Fruit fly (Drosophila melanogaster) whole organism, embryonic: Measurements from ENCODE around the gene PRL-1.
A peak's percentile ranks its signal among the peaks of the same experiment; 100 is the strongest.

Experiments used
- Bgb ChIP-seq: fragments of 200-800 bp; sonication (Bioruptor generic); IDR thresholded peaks from 2 replicates; pipeline ENCODE4 v1.3.6; 2022; ENCODE audit warnings: missing biosample characterization, missing genetic modification characterization; ENCODE audit not compliant: partially characterized antibody
- CG1024 ChIP-seq: fragments of 200-800 bp; sonication (Bioruptor generic); IDR thresholded peaks from 2 replicates; pipeline ENCODE4 v1.3.6; 2022; ENCODE audit warnings: missing biosample characterization, missing genetic modification characterization
- CG10565 ChIP-seq: fragments of 200-800 bp; sonication (Bioruptor generic); optimal IDR thresholded peaks from 3 replicates; lab custom pipeline; 2016; ENCODE audit warnings: missing biosample characterization, mild to moderate bottlenecking, missing genetic modification characterization
- CG13287 ChIP-seq: fragments of 200-800 bp; sonication (Bioruptor generic); IDR thresholded peaks from 2 replicates; pipeline ENCODE4 v1.3.6; 2022; ENCODE audit warnings: missing biosample characterization, missing genetic modification characterization; ENCODE audit not compliant: partially characterized antibody
- CG13296 ChIP-seq: fragments of 200-800 bp; sonication (Bioruptor generic); optimal IDR thresholded peaks from 3 replicates; lab custom pipeline; 2018; ENCODE audit warnings: missing biosample characterization, mild to moderate bottlenecking, missing genetic modification characterization
- CG14050 ChIP-seq: fragments of 200-800 bp; sonication (Bioruptor generic); IDR thresholded peaks from 3 replicates; pipeline ENCODE4 v1.3.6; 2022; ENCODE audit warnings: missing biosample characterization, missing genetic modification characterization
- CG14710 ChIP-seq: fragments of 200-800 bp; sonication (Bioruptor generic); optimal IDR thresholded peaks from 3 replicates; lab custom pipeline; 2019; ENCODE audit warnings: missing biosample characterization, mild to moderate bottlenecking, missing genetic modification characterization, moderate library complexity
- CG1647 ChIP-seq: fragments of 200-800 bp; sonication (Bioruptor generic); optimal IDR thresholded peaks from 3 replicates; lab custom pipeline; 2016; ENCODE audit warnings: missing biosample characterization, missing genetic modification characterization
- CG17328 ChIP-seq: fragments of 200-800 bp; sonication (Bioruptor generic); IDR thresholded peaks from 2 replicates; pipeline ENCODE4 v1.3.6; 2022; ENCODE audit warnings: missing biosample characterization, missing genetic modification characterization
- CG17385 ChIP-seq: fragments of 200-800 bp; sonication (Bioruptor generic); optimal IDR thresholded peaks from 3 replicates; lab custom pipeline; 2018; ENCODE audit warnings: missing biosample characterization, mild to moderate bottlenecking, missing genetic modification characterization
- CG17829 ChIP-seq: fragments of 200-800 bp; optimal IDR thresholded peaks from 2 replicates; lab custom pipeline; 2019; ENCODE audit warnings: missing biosample characterization, mild to moderate bottlenecking, missing genetic modification characterization, moderate library complexity
- CG31441 ChIP-seq: fragments of 200-800 bp; sonication (Bioruptor generic); IDR thresholded peaks from 2 replicates; pipeline ENCODE4 v1.3.6; 2022; ENCODE audit warnings: missing biosample characterization, missing genetic modification characterization
- CG34376 ChIP-seq: fragments of 200-800 bp; sonication (Bioruptor generic); optimal IDR thresholded peaks from 2 replicates; lab custom pipeline; 2018; ENCODE audit warnings: missing biosample characterization, mild to moderate bottlenecking, missing genetic modification characterization
- CG3995 ChIP-seq: fragments of 200-800 bp; sonication (Bioruptor generic); optimal IDR thresholded peaks from 3 replicates; lab custom pipeline; 2016; ENCODE audit warnings: missing biosample characterization, missing genetic modification characterization
- CG4404 ChIP-seq: fragments of 200-800 bp; sonication (Bioruptor generic); IDR thresholded peaks from 2 replicates; pipeline ENCODE4 v1.3.6; 2022; ENCODE audit warnings: missing biosample characterization, missing genetic modification characterization
- CG4730 ChIP-seq: fragments of 200-800 bp; sonication (Bioruptor generic); IDR thresholded peaks from 2 replicates; pipeline ENCODE4 v1.3.6; 2022; ENCODE audit warnings: missing biosample characterization, missing genetic modification characterization
- CG7372 ChIP-seq: fragments of 200-800 bp; sonication (Bioruptor generic); IDR thresholded peaks from 2 replicates; pipeline ENCODE4 v1.3.6; 2022; ENCODE audit warnings: missing biosample characterization, missing genetic modification characterization
- CG7963 ChIP-seq: fragments of 200-800 bp; sonication (Bioruptor generic); IDR thresholded peaks from 3 replicates; pipeline ENCODE4 v1.3.6; 2022; ENCODE audit warnings: missing biosample characterization, missing genetic modification characterization; ENCODE audit not compliant: partially characterized antibody
- CHES-1-like ChIP-seq: fragments of 200-800 bp; sonication (Bioruptor generic); optimal IDR thresholded peaks from 2 replicates; lab custom pipeline; 2016; ENCODE audit warnings: missing biosample characterization, missing genetic modification characterization
- Dref ChIP-seq: fragments of 200-800 bp; sonication (Bioruptor generic); IDR thresholded peaks from 2 replicates; pipeline ENCODE4 v1.3.6; 2022; ENCODE audit warnings: missing biosample characterization, missing genetic modification characterization
- E2f1 ChIP-seq: fragments of 200-800 bp; sonication (Bioruptor generic); IDR thresholded peaks from 2 replicates; pipeline ENCODE4 v1.3.6; 2022; ENCODE audit warnings: missing biosample characterization, missing genetic modification characterization
- Hmx ChIP-seq: fragments of 200-800 bp; sonication (Bioruptor generic); optimal IDR thresholded peaks from 2 replicates; lab custom pipeline; 2016; ENCODE audit warnings: missing biosample characterization, missing genetic modification characterization
- Mad ChIP-seq: fragments of 200-800 bp; sonication (Bioruptor generic); optimal IDR thresholded peaks from 2 replicates; lab custom pipeline; 2016; ENCODE audit warnings: missing biosample characterization, missing genetic modification characterization
- Max ChIP-seq: fragments of 200-800 bp; sonication (Bioruptor generic); optimal IDR thresholded peaks from 2 replicates; lab custom pipeline; 2016; ENCODE audit warnings: missing biosample characterization, mild to moderate bottlenecking, missing genetic modification characterization
- Nf-YC ChIP-seq: fragments of 200-800 bp; optimal IDR thresholded peaks from 3 replicates; lab custom pipeline; 2019; ENCODE audit warnings: missing biosample characterization, mild to moderate bottlenecking, missing genetic modification characterization, moderate library complexity
- Pdp1 ChIP-seq, 2 experiments: fragments of 200-800 bp; sonication (Bioruptor generic); optimal IDR thresholded peaks; 3 replicates each; lab custom pipeline; 2016; ENCODE audit warnings: missing biosample characterization in 2 of 2, missing genetic modification characterization in 2 of 2, mild to moderate bottlenecking in 1 of 2, moderate library complexity in 1 of 2
- Ssrp ChIP-seq: fragments of 200-800 bp; sonication (Bioruptor generic); optimal IDR thresholded peaks from 2 replicates; lab custom pipeline; 2018; ENCODE audit warnings: missing biosample characterization, mild to moderate bottlenecking, missing genetic modification characterization, moderate library complexity
- YL-1 ChIP-seq: fragments of 200-800 bp; sonication (Bioruptor generic); optimal IDR thresholded peaks from 3 replicates; lab custom pipeline; 2017; ENCODE audit warnings: missing biosample characterization, mild to moderate bottlenecking, missing genetic modification characterization
- ato ChIP-seq: fragments of 200-800 bp; sonication (Bioruptor generic); IDR thresholded peaks from 2 replicates; pipeline ENCODE4 v1.3.6; 2022; ENCODE audit warnings: missing biosample characterization, missing genetic modification characterization; ENCODE audit not compliant: partially characterized antibody
- az2 ChIP-seq: fragments of 200-800 bp; sonication (Bioruptor generic); optimal IDR thresholded peaks from 3 replicates; lab custom pipeline; 2016; ENCODE audit warnings: missing biosample characterization, missing genetic modification characterization
- dm ChIP-seq: fragments of 200-800 bp; sonication (Bioruptor generic); optimal IDR thresholded peaks from 3 replicates; lab custom pipeline; 2016; ENCODE audit warnings: missing biosample characterization, missing genetic modification characterization
- hb ChIP-seq: fragments of 200-800 bp; sonication (Bioruptor generic); IDR thresholded peaks from 3 replicates; pipeline ENCODE4 v1.3.6; 2022; ENCODE audit warnings: missing biosample characterization, missing genetic modification characterization; ENCODE audit not compliant: partially characterized antibody
- hbn ChIP-seq: fragments of 200-800 bp; sonication (Bioruptor generic); IDR thresholded peaks from 2 replicates; pipeline ENCODE4 v1.3.6; 2022; ENCODE audit warnings: missing biosample characterization, missing genetic modification characterization; ENCODE audit not compliant: partially characterized antibody
- knrl ChIP-seq: fragments of 200-800 bp; sonication (Bioruptor generic); IDR thresholded peaks from 3 replicates; pipeline ENCODE4 v1.3.6; 2022; ENCODE audit warnings: missing biosample characterization, missing genetic modification characterization; ENCODE audit not compliant: partially characterized antibody
- lola ChIP-seq, 3 experiments: fragments of >200 bp in 2 of 3; fragments of 200-800 bp in 1 of 3; sonication (Bioruptor generic) in 1 of 3; optimal IDR thresholded peaks; 2 replicates each; lab custom pipeline; 2017 to 2019; ENCODE audit warnings: missing biosample characterization in 3 of 3, missing genetic modification characterization in 3 of 3, mild to moderate bottlenecking in 1 of 3, moderate library complexity in 1 of 3
- pan ChIP-seq, 4 experiments: fragments of >200 bp in 3 of 4; fragments of 200-800 bp in 1 of 4; sonication (Bioruptor generic) in 1 of 4; optimal IDR thresholded peaks in 3 of 4; IDR thresholded peaks in 1 of 4; 2 replicates each; pipeline versions ENCODE4 v1.3.6 to Lab custom; 2017 to 2022; ENCODE audit warnings: missing biosample characterization in 2 of 4, missing genetic modification characterization in 2 of 4, mixed read lengths in 1 of 4
- prd ChIP-seq, 3 experiments: fragments of >200 bp in 2 of 3; fragments of 200-800 bp in 1 of 3; sonication (Bioruptor generic) in 1 of 3; optimal IDR thresholded peaks in 2 of 3; IDR thresholded peaks in 1 of 3; 2 replicates in 2 of 3; 3 replicates in 1 of 3; pipeline versions ENCODE4 v1.3.6 to Lab custom; 2017 to 2022; ENCODE audit warnings: missing biosample characterization in 1 of 3, missing genetic modification characterization in 1 of 3
- repo ChIP-seq: fragments of 200-800 bp; sonication (Bioruptor generic); optimal IDR thresholded peaks from 2 replicates; lab custom pipeline; 2016; ENCODE audit warnings: missing biosample characterization, missing genetic modification characterization
- row ChIP-seq: fragments of 200-800 bp; sonication (Bioruptor generic); IDR thresholded peaks from 3 replicates; pipeline ENCODE4 v1.3.6; 2022; ENCODE audit warnings: missing biosample characterization, missing genetic modification characterization
- slp2 ChIP-seq: fragments of 200-800 bp; sonication (Bioruptor generic); optimal IDR thresholded peaks from 2 replicates; lab custom pipeline; 2016; ENCODE audit warnings: missing biosample characterization, missing genetic modification characterization
- tio ChIP-seq: fragments of 200-800 bp; sonication (Bioruptor generic); optimal IDR thresholded peaks from 2 replicates; lab custom pipeline; 2017; ENCODE audit warnings: missing biosample characterization, missing genetic modification characterization, inconsistent platforms
- tna ChIP-seq: fragments of 200-800 bp; sonication (Bioruptor generic); IDR thresholded peaks from 2 replicates; pipeline ENCODE4 v1.3.6; 2022; ENCODE audit warnings: missing biosample characterization, missing genetic modification characterization; ENCODE audit not compliant: partially characterized antibody
- ttk ChIP-seq: fragments of 200-800 bp; sonication (Bioruptor generic); IDR thresholded peaks from 2 replicates; pipeline ENCODE4 v2.1.2; 2022; ENCODE audit warnings: missing biosample characterization, missing genetic modification characterization
- twi ChIP-seq: fragments of 200-800 bp; optimal IDR thresholded peaks from 2 replicates; lab custom pipeline; 2019; ENCODE audit warnings: missing biosample characterization, mild to moderate bottlenecking, missing genetic modification characterization, moderate library complexity
- zen2 ChIP-seq: fragments of 200-800 bp; sonication (Bioruptor generic); IDR thresholded peaks from 3 replicates; pipeline ENCODE4 v1.3.6; 2022; ENCODE audit warnings: missing biosample characterization, missing genetic modification characterization; ENCODE audit not compliant: partially characterized antibody
- zfh2 ChIP-seq: fragments of 200-800 bp; sonication (Bioruptor generic); optimal IDR thresholded peaks from 2 replicates; lab custom pipeline; 2016; ENCODE audit warnings: missing biosample characterization, missing genetic modification characterization

Gene PRL-1

dm6 chr2L:16257227-16258071 is at the start of gene PRL-1, which contains the start of gene EndoGI (continued):
- TF ChIP-seq Mad (GFP tag; lab: Kevin White, UChicago) = peak; percentile 29
- TF ChIP-seq CG1024 = no peak
- peak; percentile 88 for TF ChIP-seq CG13296 (GFP tag; lab: Kevin White, UChicago)
- peak; percentile 100 for TF ChIP-seq tna (GFP tag; lab: Robert Waterston, UW)
- TF ChIP-seq CG4730 (GFP tag; lab: Robert Waterston, UW) = peak; percentile 56; the same call in 1 of the 2 replicates
- TF ChIP-seq twi (tag; lab: Kevin White, UChicago) = peak; percentile 54
- peak in 1 of 2 experiments; percentile 57 for TF ChIP-seq Pdp1 (GFP tag; optimal IDR thresholded peaks at IDR 0.05; lab: Kevin White, UChicago)
- TF ChIP-seq Hmx (GFP tag; lab: Kevin White, UChicago) = no peak
- peak; percentile 83 for TF ChIP-seq CG14710 (tag; lab: Kevin White, UChicago)
- no peak; the same call in 1 of the 2 replicates for TF ChIP-seq E2f1 (GFP tag; lab: Robert Waterston, UW)
- no peak for TF ChIP-seq CG4404 (GFP tag; lab: Robert Waterston, UW)
- TF ChIP-seq CG7372 (GFP tag; lab: Robert Waterston, UW) = 0 out of 2 replicates have a peak, but pooled peaks have one; percentile 51
- peak; percentile 92 for TF ChIP-seq CG13287 (GFP tag; lab: Robert Waterston, UW)
- peak; percentile 69 for TF ChIP-seq YL-1
- TF ChIP-seq CG10565 (GFP tag; lab: Kevin White, UChicago) = no peak
- TF ChIP-seq row (GFP tag; lab: Robert Waterston, UW) = peak; percentile 93
- peak; percentile 99 for TF ChIP-seq knrl (GFP tag; lab: Robert Waterston, UW)
- peak; percentile 95; the same call in 2 of the 3 replicates for TF ChIP-seq zen2 (GFP tag; lab: Robert Waterston, UW)
- TF ChIP-seq Dref (GFP tag; lab: Robert Waterston, UW) = peak; percentile 100
- TF ChIP-seq Max (GFP tag; lab: Kevin White, UChicago) = peak; percentile 68
- peak; percentile 84 for TF ChIP-seq CG17385 (GFP tag; lab: Kevin White, UChicago)
- TF ChIP-seq CG14050 (GFP tag; lab: Robert Waterston, UW) = peak; percentile 43; the same call in 1 of the 3 replicates
- peak; percentile 72 for TF ChIP-seq CG3995 (GFP tag; lab: Kevin White, UChicago)
- peak in 1 of 3 experiments; percentile 54 for TF ChIP-seq lola (GFP tag; optimal IDR thresholded peaks at IDR 0.05; lab: Kevin White, UChicago)
- TF ChIP-seq CG31441 (GFP tag; lab: Robert Waterston, UW) = peak; percentile 86
- peak; percentile 52 for TF ChIP-seq dm (GFP tag; lab: Kevin White, UChicago)
- TF ChIP-seq ttk = peak; percentile 26; the same call in 1 of the 2 replicates
- peak; percentile 99 for TF ChIP-seq CG7963
- no peak for TF ChIP-seq slp2
- no peak for TF ChIP-seq CHES-1-like (GFP tag; lab: Kevin White, UChicago)
- TF ChIP-seq hb (GFP tag; lab: Robert Waterston, UW) = peak; percentile 100
- no peak for TF ChIP-seq prd (optimal IDR thresholded peaks at IDR 0.05; lab: Kevin White, UChicago)
- TF ChIP-seq prd (GFP tag; IDR thresholded peaks at IDR 0.05; lab: Robert Waterston, UW) = peak; percentile 65; the same call in 1 of the 3 replicates
- TF ChIP-seq CG1647 = peak; percentile 46
- peak; percentile 54 for TF ChIP-seq Ssrp (tag; lab: Kevin White, UChicago)
- TF ChIP-seq Nf-YC (tag; lab: Kevin White, UChicago) = peak; percentile 86
- TF ChIP-seq ato (GFP tag; lab: Robert Waterston, UW) = peak; percentile 100
- peak; percentile 10 for TF ChIP-seq repo (GFP tag; lab: Kevin White, UChicago)
- peak; percentile 91 for TF ChIP-seq CG17829 (tag; lab: Kevin White, UChicago)
- peak; percentile 80 for TF ChIP-seq CG17328 (GFP tag; lab: Robert Waterston, UW)
- peak; percentile 98 for TF ChIP-seq hbn (GFP tag; lab: Robert Waterston, UW)
- TF ChIP-seq tio (GFP tag; lab: Kevin White, UChicago) = no peak
- no peak for TF ChIP-seq CG34376 (GFP tag; lab: Kevin White, UChicago)
- peak; percentile 59 for TF ChIP-seq az2 (GFP tag; lab: Kevin White, UChicago)
- TF ChIP-seq zfh2 = peak; percentile 50
- no peak for TF ChIP-seq pan (optimal IDR thresholded peaks at IDR 0.05; lab: Kevin White, UChicago)
- TF ChIP-seq pan (GFP tag; optimal IDR thresholded peaks at IDR 0.05 in 1 of 2, IDR thresholded peaks at IDR 0.05 in 1 of 2) = peak in 1 of 2 experiments; percentile 84
- peak; percentile 99 for TF ChIP-seq Bgb (GFP tag; lab: Robert Waterston, UW)
